Worm (Caenorhabditis elegans): ENCODE data around the gene nhr-107.

- TF ChIP-seq nhr-120 (GFP tag; IDR thresholded peaks at IDR 0.05) (no peak), K11D2.4 (GFP tag; IDR thresholded peaks at IDR 0.05) (no peak), F37B4.10 (GFP tag; IDR thresholded peaks at IDR 0.05) (no peak), lir-1 (GFP tag; conservative IDR thresholded peaks at IDR 0.05) (no peak)
These were observed 10.9 kb downstream of the nhr-107 start, which contains the start of gene nhr-163 for ce11 chrV:6985943-6986342.
